Worm (Caenorhabditis elegans): ENCODE results near the gene Y53F4B.25.

ce11 chrII:15189956-15190355 is 54.0 kb downstream of the Y53F4B.25 start:
- TF ChIP-seq F49E8.2 (tag; optimal IDR thresholded peaks at IDR 0.05; ENCODE audit: insufficient read depth) = no peak
- TF ChIP-seq dpl-1 (GFP tag; optimal IDR thresholded peaks at IDR 0.05) = no peak
- no peak for TF ChIP-seq B0035.1 (tag; optimal IDR thresholded peaks at IDR 0.05)
